Worm (Caenorhabditis elegans) whole organism, L3 larva: ENCODE data around the gene F54B3.4.
A peak's percentile ranks its signal among the peaks of the same experiment; 100 is the strongest.

Experiments used
- R02D3.7 ChIP-seq: fragments of 150-350 bp; optimal IDR thresholded peaks from 2 replicates; lab custom pipeline; 2014; ENCODE audit warnings: missing biosample characterization, missing genetic modification characterization
- ZK546.5 ChIP-seq: sonication (generic microtip); optimal IDR thresholded peaks from 2 replicates; lab custom pipeline; 2017; ENCODE audit warnings: missing biosample characterization, missing genetic modification characterization
- aly-2 ChIP-seq: fragments of 150-350 bp; optimal IDR thresholded peaks from 2 replicates; lab custom pipeline; 2014; ENCODE audit warnings: missing biosample characterization, missing genetic modification characterization
- ama-1 ChIP-seq: fragments of 150-350 bp; optimal IDR thresholded peaks from 2 replicates; lab custom pipeline; 2018
- ceh-16 ChIP-seq: sonication (generic microtip); optimal IDR thresholded peaks from 2 replicates; lab custom pipeline; 2017; ENCODE audit warnings: missing biosample characterization, missing genetic modification characterization
- ceh-28 ChIP-seq: fragments of 150-350 bp; optimal IDR thresholded peaks from 2 replicates; lab custom pipeline; 2014; ENCODE audit warnings: missing biosample characterization, missing genetic modification reagents, missing genetic modification characterization
- ceh-82 ChIP-seq: fragments of 150-350 bp; optimal IDR thresholded peaks from 2 replicates; lab custom pipeline; 2014; ENCODE audit warnings: missing biosample characterization, missing genetic modification characterization
- ceh-9 ChIP-seq: sonication (generic microtip); optimal IDR thresholded peaks from 2 replicates; lab custom pipeline; 2018; ENCODE audit warnings: missing biosample characterization, missing genetic modification characterization
- daf-12 ChIP-seq: fragments of 150-350 bp; optimal IDR thresholded peaks from 2 replicates; lab custom pipeline; 2014; ENCODE audit warnings: missing biosample characterization, missing genetic modification reagents, missing genetic modification characterization
- egl-27 ChIP-seq: sonication (generic microtip); optimal IDR thresholded peaks from 4 replicates; lab custom pipeline; 2017; ENCODE audit warnings: missing biosample characterization, missing genetic modification reagents, missing genetic modification characterization
- egl-5 ChIP-seq: fragments of 150-350 bp; optimal IDR thresholded peaks from 2 replicates; lab custom pipeline; 2017; ENCODE audit warnings: missing biosample characterization, missing genetic modification reagents, missing genetic modification characterization, inconsistent platforms
- elt-1 ChIP-seq: fragments of 150-350 bp; optimal IDR thresholded peaks from 2 replicates; lab custom pipeline; 2014; ENCODE audit warnings: missing biosample characterization, missing genetic modification characterization
- elt-2 ChIP-seq: sonication (generic microtip); optimal IDR thresholded peaks from 2 replicates; lab custom pipeline; 2016; ENCODE audit warnings: missing genetic modification reagents, mild to moderate bottlenecking, missing genetic modification characterization, missing compliant biosample characterization
- elt-3 ChIP-seq, 3 experiments: fragments of 150-350 bp in 1 of 3; sonication (generic microtip) in 2 of 3; optimal IDR thresholded peaks; 2 replicates in 2 of 3; 4 replicates in 1 of 3; lab custom pipeline; 2014 to 2017; ENCODE audit warnings: missing biosample characterization in 3 of 3, missing genetic modification characterization in 3 of 3
- fkh-10 ChIP-seq: sonication (generic microtip); optimal IDR thresholded peaks from 2 replicates; lab custom pipeline; 2017; ENCODE audit warnings: missing biosample characterization, missing genetic modification reagents, missing genetic modification characterization
- fkh-2 ChIP-seq: fragments of 150-350 bp; optimal IDR thresholded peaks from 2 replicates; lab custom pipeline; 2014; ENCODE audit warnings: missing biosample characterization, missing genetic modification reagents, missing genetic modification characterization
- fos-1 ChIP-seq: fragments of 150-350 bp; optimal IDR thresholded peaks from 2 replicates; lab custom pipeline; 2014; ENCODE audit warnings: missing biosample characterization, missing genetic modification characterization
- hmg-11 ChIP-seq: sonication (generic microtip); optimal IDR thresholded peaks from 2 replicates; lab custom pipeline; 2016; ENCODE audit warnings: missing genetic modification characterization, missing compliant biosample characterization
- jun-1 ChIP-seq: fragments of 150-350 bp; optimal IDR thresholded peaks from 2 replicates; lab custom pipeline; 2014; ENCODE audit warnings: missing biosample characterization, missing genetic modification reagents, missing genetic modification characterization
- lin-15B ChIP-seq: fragments of 150-350 bp; optimal IDR thresholded peaks from 2 replicates; lab custom pipeline; 2014; ENCODE audit warnings: missing biosample characterization, missing genetic modification characterization
- lin-39 ChIP-seq: fragments of 150-350 bp; optimal IDR thresholded peaks from 2 replicates; lab custom pipeline; 2018; ENCODE audit warnings: missing biosample characterization, missing genetic modification reagents, missing genetic modification characterization
- lsy-12 ChIP-seq: sonication (generic microtip); optimal IDR thresholded peaks from 2 replicates; lab custom pipeline; 2016; ENCODE audit warnings: mild to moderate bottlenecking, missing genetic modification characterization, missing compliant biosample characterization
- mdl-1 ChIP-seq: fragments of 150-350 bp; optimal IDR thresholded peaks from 2 replicates; lab custom pipeline; 2014; ENCODE audit warnings: missing biosample characterization, missing genetic modification characterization
- mml-1 ChIP-seq: fragments of 150-350 bp; sonication (generic microtip); optimal IDR thresholded peaks from 3 replicates; lab custom pipeline; 2014; ENCODE audit warnings: missing biosample characterization, missing genetic modification characterization
- nfya-1 ChIP-seq: sonication (generic microtip); optimal IDR thresholded peaks from 2 replicates; lab custom pipeline; 2017; ENCODE audit warnings: missing genetic modification characterization, mild to moderate bottlenecking, missing compliant biosample characterization, antibody characterized with exemption, moderate library complexity; ENCODE audit not compliant: insufficient read depth
- nhr-11 ChIP-seq: fragments of 150-350 bp; optimal IDR thresholded peaks from 2 replicates; lab custom pipeline; 2014; ENCODE audit warnings: missing biosample characterization, missing genetic modification characterization
- nhr-12 ChIP-seq: fragments of 150-350 bp; optimal IDR thresholded peaks from 2 replicates; lab custom pipeline; 2014; ENCODE audit warnings: missing biosample characterization, missing genetic modification characterization
- nhr-23 ChIP-seq: fragments of 150-350 bp; optimal IDR thresholded peaks from 2 replicates; lab custom pipeline; 2014; ENCODE audit warnings: missing biosample characterization, missing genetic modification reagents, missing genetic modification characterization
- nhr-237 ChIP-seq: fragments of 150-350 bp; optimal IDR thresholded peaks from 2 replicates; lab custom pipeline; 2014; ENCODE audit warnings: missing biosample characterization, missing genetic modification characterization
- nhr-25 ChIP-seq: sonication (generic microtip); optimal IDR thresholded peaks from 2 replicates; lab custom pipeline; 2017; ENCODE audit warnings: missing biosample characterization, missing genetic modification characterization
- nhr-28 ChIP-seq: fragments of 150-350 bp; optimal IDR thresholded peaks from 2 replicates; lab custom pipeline; 2014; ENCODE audit warnings: missing biosample characterization, missing genetic modification characterization
- nhr-43 ChIP-seq: sonication (generic microtip); optimal IDR thresholded peaks from 2 replicates; lab custom pipeline; 2016; ENCODE audit warnings: mild to moderate bottlenecking, missing genetic modification characterization, missing compliant biosample characterization; ENCODE audit not compliant: poor library complexity, severe bottlenecking
- nhr-67 ChIP-seq: fragments of 150-350 bp; optimal IDR thresholded peaks from 2 replicates; lab custom pipeline; 2014; ENCODE audit warnings: missing biosample characterization, missing genetic modification characterization
- nhr-76 ChIP-seq: fragments of 150-350 bp; sonication (generic microtip); optimal IDR thresholded peaks from 5 replicates; lab custom pipeline; 2014; ENCODE audit warnings: missing biosample characterization, missing genetic modification characterization
- nhr-77 ChIP-seq: fragments of 150-350 bp; optimal IDR thresholded peaks from 2 replicates; lab custom pipeline; 2014; ENCODE audit warnings: missing biosample characterization, missing genetic modification characterization
- pha-4 ChIP-seq: fragments of 150-350 bp; optimal IDR thresholded peaks from 2 replicates; lab custom pipeline; 2014; ENCODE audit warnings: missing biosample characterization, missing genetic modification reagents, missing genetic modification characterization
- pqm-1 ChIP-seq: fragments of 150-350 bp; optimal IDR thresholded peaks from 2 replicates; lab custom pipeline; 2017; ENCODE audit warnings: missing biosample characterization, missing genetic modification characterization, inconsistent platforms
- sea-2 ChIP-seq: fragments of 150-350 bp; sonication (generic microtip); optimal IDR thresholded peaks from 4 replicates; lab custom pipeline; 2014; ENCODE audit warnings: missing biosample characterization, missing genetic modification reagents, missing genetic modification characterization
- skn-1 ChIP-seq: fragments of 150-350 bp; optimal IDR thresholded peaks from 2 replicates; lab custom pipeline; 2014; ENCODE audit warnings: missing biosample characterization, missing genetic modification characterization
- snpc-4 ChIP-seq: fragments of 150-350 bp; optimal IDR thresholded peaks from 2 replicates; lab custom pipeline; 2014; ENCODE audit warnings: missing biosample characterization, missing genetic modification characterization
- tbx-2 ChIP-seq: sonication (generic microtip); optimal IDR thresholded peaks from 2 replicates; lab custom pipeline; 2016; ENCODE audit warnings: mild to moderate bottlenecking, missing genetic modification characterization, missing compliant biosample characterization
- unc-39 ChIP-seq: sonication (generic microtip); optimal IDR thresholded peaks from 4 replicates; lab custom pipeline; 2017; ENCODE audit warnings: missing biosample characterization, missing genetic modification characterization
- unc-62 ChIP-seq: fragments of 150-350 bp; sonication (generic microtip); optimal IDR thresholded peaks from 4 replicates; lab custom pipeline; 2014; ENCODE audit warnings: missing biosample characterization, missing genetic modification reagents, missing genetic modification characterization
- ztf-11 ChIP-seq: fragments of 150-350 bp; optimal IDR thresholded peaks from 2 replicates; lab custom pipeline; 2014; ENCODE audit warnings: missing biosample characterization, missing genetic modification characterization
- ztf-4 ChIP-seq: fragments of 150-350 bp; optimal IDR thresholded peaks from 2 replicates; lab custom pipeline; 2014; ENCODE audit warnings: missing biosample characterization, missing genetic modification characterization

The F54B3.4 gene

DNA sequence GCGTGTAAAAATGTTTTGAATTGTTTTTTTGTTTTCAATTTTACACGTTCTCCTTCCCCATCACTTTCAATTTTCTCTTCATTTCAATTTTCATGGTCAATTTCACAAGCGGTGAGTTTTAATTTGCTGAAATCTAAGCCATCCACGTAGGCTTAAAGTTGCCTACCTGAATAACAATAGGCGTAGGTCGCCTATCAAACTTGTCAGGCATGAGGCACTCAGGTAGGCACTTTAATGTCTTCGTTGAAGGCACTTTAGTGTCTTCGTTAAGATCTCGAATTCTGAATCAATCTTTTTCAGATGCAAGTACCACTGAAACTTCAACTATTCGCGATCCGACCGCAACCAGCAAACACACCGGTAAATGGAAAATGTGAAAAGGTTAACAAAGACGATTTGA is 38.3 kb upstream of the F54B3.4 start, which contains the start of gene ZK970.8:
ZK970.8 (plus strand) TSS at position 301 of the 400 bp plus-strand sequence.
- TF ChIP-seq mdl-1 (tag; lab: Kevin White, UChicago) (no peak), nfya-1 (tag; lab: Kevin White, UChicago) (no peak), snpc-4 (tag; lab: Kevin White, UChicago) (no peak), ztf-11 (no peak), jun-1 (no peak), nhr-43 (no peak)

DNA sequence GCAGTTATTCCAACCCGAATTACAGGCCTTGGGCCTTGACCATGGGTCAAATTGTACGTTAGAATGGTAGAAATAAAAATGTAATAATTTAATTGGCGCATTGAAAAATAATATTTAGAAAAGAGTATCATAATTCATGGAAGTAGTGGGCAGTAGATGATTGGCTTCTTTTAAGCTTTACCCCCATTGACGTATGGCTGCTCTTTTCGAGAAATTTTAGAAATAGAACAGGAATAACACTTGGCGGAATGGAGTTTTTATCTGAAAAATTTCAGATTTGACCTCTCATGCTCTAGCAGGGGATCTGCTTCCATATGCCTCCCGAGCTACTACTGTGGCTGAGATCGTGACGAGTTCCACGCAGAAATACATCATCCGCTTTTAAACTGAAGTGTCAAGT is 37.7 kb upstream of the F54B3.4 start, which contains the start of gene gcy-4:
gcy-4 (minus strand) TSS at position 101 of the 400 bp plus-strand sequence.
- TF ChIP-seq lin-15B (tag; lab: Kevin White, UChicago) (no peak), elt-2 (tag; lab: Kevin White, UChicago) (no peak), nhr-25 (no peak), daf-12 (tag; lab: Kevin White, UChicago) (no peak), nhr-11 (no peak), ztf-4 (tag; lab: Kevin White, UChicago) (no peak), fkh-2 (tag; lab: Kevin White, UChicago) (no peak), aly-2 (tag; lab: Kevin White, UChicago) (no peak), lsy-12 (tag; lab: Kevin White, UChicago) (no peak), ceh-28 (tag; lab: Kevin White, UChicago) (no peak), nhr-237 (tag; lab: Kevin White, UChicago) (no peak), nhr-77 (no peak), mdl-1 (tag; lab: Kevin White, UChicago) (no peak), hmg-11 (tag; lab: Kevin White, UChicago) (no peak), skn-1 (no peak), ztf-11 (no peak), nhr-76 (no peak), nhr-28 (no peak), egl-27 (no peak), ceh-16 (tag; lab: Kevin White, UChicago) (no peak)

- TF ChIP-seq nhr-25 = peak; percentile 13
These were observed 33.7 kb upstream of the F54B3.4 start for ce11 chrII:10304736-10305135.

DNA sequence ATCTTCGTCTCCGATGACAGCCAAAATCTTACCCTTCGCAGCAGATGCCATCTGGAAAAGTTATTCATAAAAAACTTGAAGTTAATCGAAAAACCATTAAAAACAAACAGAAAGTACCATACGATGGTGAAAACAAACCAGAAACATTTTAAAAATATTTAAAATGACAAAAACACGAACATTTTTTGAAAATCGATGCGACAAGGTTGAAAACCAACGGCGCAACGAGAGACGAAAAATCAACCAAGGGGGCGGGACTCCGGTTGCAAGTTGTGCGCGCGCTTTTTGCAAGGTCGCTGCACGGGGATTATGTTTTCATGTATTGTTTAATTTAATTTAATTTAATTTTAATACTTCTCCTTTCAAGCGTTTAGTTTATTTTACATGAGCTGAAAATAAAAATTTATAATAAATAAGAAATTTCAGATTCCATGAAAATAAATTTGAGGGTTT is 32.7 kb upstream of the F54B3.4 start, which contains the start of gene vha-9:
vha-9 (minus strand) TSS at position 51 of the 453 bp plus-strand sequence.
- TF ChIP-seq nfya-1 (tag; lab: Kevin White, UChicago) = peak; percentile 70
- no peak for TF ChIP-seq ZK546.5 (tag; lab: Kevin White, UChicago)
- no peak for TF ChIP-seq ceh-16 (tag; lab: Kevin White, UChicago)
- no peak for TF ChIP-seq mdl-1 (tag; lab: Kevin White, UChicago)
- TF ChIP-seq lin-39 (tag; lab: Kevin White, UChicago) = peak; percentile 58
- no peak for TF ChIP-seq unc-39 (tag; lab: Kevin White, UChicago)
- TF ChIP-seq nhr-11 = no peak
- no peak for TF ChIP-seq elt-1 (tag; lab: Kevin White, UChicago)
- TF ChIP-seq unc-62 (GFP tag; lab: Kevin White, UChicago) = no peak
- TF ChIP-seq elt-2 (tag; lab: Kevin White, UChicago) = peak; percentile 54
- peak; percentile 75 for TF ChIP-seq pqm-1 (tag; lab: Kevin White, UChicago)
- TF ChIP-seq elt-3 (tag; optimal IDR thresholded peaks at IDR 0.05; lab: Kevin White, UChicago) = no peak
- TF ChIP-seq hmg-11 (tag; lab: Kevin White, UChicago) = peak; percentile 86
- TF ChIP-seq ceh-28 (tag; lab: Kevin White, UChicago) = peak; percentile 52
- peak; percentile 61 for TF ChIP-seq nhr-23 (tag; lab: Kevin White, UChicago)
- no peak for TF ChIP-seq fos-1 (tag; lab: Kevin White, UChicago)
- TF ChIP-seq lin-15B (tag; lab: Kevin White, UChicago) = peak; percentile 60
- peak; percentile 81 for TF ChIP-seq pha-4
- TF ChIP-seq ama-1 (lab: Kevin White, UChicago) = peak; percentile 61
- TF ChIP-seq fkh-2 (tag; lab: Kevin White, UChicago) = no peak
- no peak for TF ChIP-seq egl-5 (tag; lab: Kevin White, UChicago)
- peak; percentile 60 for TF ChIP-seq R02D3.7 (tag; lab: Kevin White, UChicago)
- no peak for TF ChIP-seq skn-1
- TF ChIP-seq nhr-43 = peak; percentile 72
- TF ChIP-seq nhr-12 (tag; lab: Kevin White, UChicago) = no peak
- TF ChIP-seq tbx-2 (tag; lab: Kevin White, UChicago) = no peak
- no peak for TF ChIP-seq ztf-11
- peak; percentile 37 for TF ChIP-seq lsy-12 (tag; lab: Kevin White, UChicago)
- TF ChIP-seq ceh-9 (tag; lab: Kevin White, UChicago) = no peak
- no peak for TF ChIP-seq ceh-82 (tag; lab: Kevin White, UChicago)
- no peak for TF ChIP-seq nhr-77
- no peak for TF ChIP-seq fkh-10 (GFP tag; lab: Kevin White, UChicago)
- TF ChIP-seq nhr-67 = no peak
- no peak for TF ChIP-seq snpc-4 (tag; lab: Kevin White, UChicago)
- no peak for TF ChIP-seq daf-12 (tag; lab: Kevin White, UChicago)
- TF ChIP-seq sea-2 (GFP tag; lab: Kevin White, UChicago) = no peak
- no peak for TF ChIP-seq nhr-237 (tag; lab: Kevin White, UChicago)
- TF ChIP-seq egl-27 = no peak
- no peak for TF ChIP-seq nhr-28
- TF ChIP-seq nhr-25 = peak; percentile 31
- no peak for TF ChIP-seq mml-1 (tag; lab: Kevin White, UChicago)
- TF ChIP-seq nhr-76 = no peak
